Worm (Caenorhabditis elegans) whole organism, L1 larva: ENCODE data around the gene hsd-2.

Experiments used
- C16A3.4 ChIP-seq: fragments of 150-350 bp; optimal IDR thresholded peaks from 2 replicates; lab custom pipeline; 2014; ENCODE audit warnings: missing biosample characterization, missing genetic modification characterization
- C34B4.2 ChIP-seq: sonication (generic microtip); optimal IDR thresholded peaks from 2 replicates; lab custom pipeline; 2017; ENCODE audit warnings: mild to moderate bottlenecking, missing genetic modification characterization, missing compliant biosample characterization
- F16B12.6 ChIP-seq: fragments of 150-350 bp; optimal IDR thresholded peaks from 2 replicates; lab custom pipeline; 2014; ENCODE audit warnings: missing biosample characterization, missing genetic modification characterization
- aha-1 ChIP-seq: fragments of 150-350 bp; optimal IDR thresholded peaks from 2 replicates; lab custom pipeline; 2014; ENCODE audit warnings: missing biosample characterization, missing genetic modification characterization
- blmp-1 ChIP-seq: fragments of 150-350 bp; optimal IDR thresholded peaks from 2 replicates; lab custom pipeline; 2014; ENCODE audit warnings: missing biosample characterization, missing genetic modification characterization
- ceh-90 ChIP-seq: sonication (generic microtip); optimal IDR thresholded peaks from 2 replicates; lab custom pipeline; 2016; ENCODE audit warnings: missing genetic modification characterization, missing compliant biosample characterization
- dsc-1 ChIP-seq: sonication (generic microtip); optimal IDR thresholded peaks from 2 replicates; lab custom pipeline; 2016; ENCODE audit warnings: mild to moderate bottlenecking, missing genetic modification characterization, missing compliant biosample characterization
- efl-3 ChIP-seq: fragments of 200-800 bp; sonication (Bioruptor generic); optimal IDR thresholded peaks from 2 replicates; lab custom pipeline; 2018; ENCODE audit warnings: mild to moderate bottlenecking, missing genetic modification characterization, missing compliant biosample characterization
- egl-13 ChIP-seq: sonication (generic microtip); optimal IDR thresholded peaks from 2 replicates; lab custom pipeline; 2016; ENCODE audit warnings: missing genotype, missing genetic modification reagents, missing genetic modification characterization, missing compliant biosample characterization
- egl-27 ChIP-seq, 2 experiments: fragments of 150-350 bp in 1 of 2; sonication (generic microtip); optimal IDR thresholded peaks; 3 replicates each; lab custom pipeline; 2017 to 2018; ENCODE audit warnings: missing biosample characterization in 2 of 2, missing genetic modification characterization in 2 of 2, missing genetic modification reagents in 2 of 2
- elt-2 ChIP-seq: sonication (generic microtip); optimal IDR thresholded peaks from 2 replicates; lab custom pipeline; 2016; ENCODE audit warnings: missing genetic modification characterization, mild to moderate bottlenecking, inconsistent platforms, missing compliant biosample characterization, missing genetic modification reagents
- ets-5 ChIP-seq: fragments of 200-800 bp; sonication (Bioruptor generic); IDR thresholded peaks from 2 replicates; pipeline ENCODE4 v1.3.6; 2022; ENCODE audit warnings: missing genetic modification characterization, missing compliant biosample characterization
- fkh-10 ChIP-seq: sonication (generic microtip); optimal IDR thresholded peaks from 2 replicates; lab custom pipeline; 2017; ENCODE audit warnings: missing biosample characterization, missing genetic modification reagents, missing genetic modification characterization
- hlh-17 ChIP-seq: fragments of 200-800 bp; sonication (Bioruptor generic); optimal IDR thresholded peaks from 2 replicates; lab custom pipeline; 2018; ENCODE audit warnings: missing genetic modification characterization, mild to moderate bottlenecking, missing compliant biosample characterization, moderate library complexity, borderline replicate concordance
- hlh-4 ChIP-seq: sonication (generic microtip); optimal IDR thresholded peaks from 2 replicates; lab custom pipeline; 2016; ENCODE audit warnings: mild to moderate bottlenecking, missing genetic modification characterization, missing compliant biosample characterization
- hpl-2 ChIP-seq: fragments of 150-350 bp; optimal IDR thresholded peaks from 2 replicates; lab custom pipeline; 2014; ENCODE audit warnings: missing biosample characterization, missing genetic modification reagents, missing genetic modification characterization
- lin-13 ChIP-seq: fragments of 150-350 bp; optimal IDR thresholded peaks from 2 replicates; lab custom pipeline; 2014; ENCODE audit warnings: missing biosample characterization, missing genetic modification reagents, missing genetic modification characterization
- lin-14 ChIP-seq: fragments of 200-800 bp; sonication (Bioruptor generic); optimal IDR thresholded peaks from 2 replicates; lab custom pipeline; 2018; ENCODE audit warnings: mild to moderate bottlenecking, missing genetic modification characterization, moderate library complexity, missing compliant biosample characterization
- lin-15B ChIP-seq: fragments of 150-350 bp; sonication (generic microtip); optimal IDR thresholded peaks from 3 replicates; lab custom pipeline; 2014; ENCODE audit warnings: missing biosample characterization, missing genetic modification characterization
- lsy-2 ChIP-seq, 2 experiments: fragments of 150-350 bp; optimal IDR thresholded peaks; 2 replicates each; lab custom pipeline; 2014; ENCODE audit warnings: missing biosample characterization in 2 of 2, missing genetic modification characterization in 2 of 2
- mab-9 ChIP-seq: fragments of 200-800 bp; sonication (Bioruptor generic); IDR thresholded peaks from 2 replicates; pipeline ENCODE4 v1.3.6; 2022; ENCODE audit warnings: missing genetic modification reagents, missing genetic modification characterization, missing compliant biosample characterization
- mdl-1 ChIP-seq, 2 experiments: fragments of 150-350 bp; optimal IDR thresholded peaks; 2 replicates each; lab custom pipeline; 2014 to 2017; ENCODE audit warnings: missing biosample characterization in 2 of 2, missing genetic modification characterization in 2 of 2, inconsistent platforms in 1 of 2
- mep-1 ChIP-seq: fragments of 150-350 bp; optimal IDR thresholded peaks from 2 replicates; lab custom pipeline; 2014; ENCODE audit warnings: missing biosample characterization, missing genetic modification characterization
- nhr-12 ChIP-seq: sonication (generic microtip); optimal IDR thresholded peaks from 2 replicates; lab custom pipeline; 2017; ENCODE audit warnings: missing biosample characterization, missing genetic modification characterization
- nhr-19 ChIP-seq: fragments of 200-800 bp; sonication (Bioruptor generic); conservative IDR thresholded peaks from 2 replicates; pipeline ENCODE4 v1.3.6; 2022; ENCODE audit warnings: missing genetic modification characterization, missing compliant biosample characterization
- nhr-20 ChIP-seq: sonication (generic microtip); optimal IDR thresholded peaks from 2 replicates; lab custom pipeline; 2016; ENCODE audit warnings: mild to moderate bottlenecking, missing genetic modification characterization, missing compliant biosample characterization
- nhr-237 ChIP-seq: fragments of 150-350 bp; optimal IDR thresholded peaks from 2 replicates; lab custom pipeline; 2014; ENCODE audit warnings: missing biosample characterization, missing genetic modification characterization
- nhr-47 ChIP-seq: sonication (generic microtip); optimal IDR thresholded peaks from 2 replicates; lab custom pipeline; 2016; ENCODE audit warnings: mild to moderate bottlenecking, missing genetic modification characterization, moderate library complexity, missing compliant biosample characterization
- nhr-71 ChIP-seq: sonication (generic microtip); optimal IDR thresholded peaks from 2 replicates; lab custom pipeline; 2016; ENCODE audit warnings: mild to moderate bottlenecking, missing genetic modification characterization, moderate library complexity, missing compliant biosample characterization
- nhr-85 ChIP-seq: sonication (generic microtip); peaks from one replicate; lab custom pipeline; 2016; ENCODE audit warnings: missing genetic modification characterization, inconsistent platforms, missing compliant biosample characterization
- pax-3 ChIP-seq: fragments of 200-800 bp; sonication (Bioruptor generic); optimal IDR thresholded peaks from 2 replicates; lab custom pipeline; 2018; ENCODE audit warnings: mild to moderate bottlenecking, missing genetic modification characterization, moderate library complexity, missing compliant biosample characterization
- skn-1 ChIP-seq: fragments of 150-350 bp; optimal IDR thresholded peaks from 2 replicates; lab custom pipeline; 2014; ENCODE audit warnings: missing biosample characterization, missing genetic modification characterization
- snu-23 ChIP-seq: sonication (generic microtip); optimal IDR thresholded peaks from 2 replicates; lab custom pipeline; 2016; ENCODE audit warnings: missing genetic modification characterization, missing compliant biosample characterization
- sup-37 ChIP-seq: fragments of 200-800 bp; sonication (Bioruptor generic); optimal IDR thresholded peaks from 2 replicates; lab custom pipeline; 2018; ENCODE audit warnings: mild to moderate bottlenecking, missing genetic modification characterization, missing compliant biosample characterization
- swsn-7 ChIP-seq: sonication (generic microtip); optimal IDR thresholded peaks from 2 replicates; lab custom pipeline; 2016; ENCODE audit warnings: missing genetic modification characterization, missing compliant biosample characterization
- tbx-2 ChIP-seq: sonication (generic microtip); optimal IDR thresholded peaks from 2 replicates; lab custom pipeline; 2016; ENCODE audit warnings: missing genetic modification characterization, missing compliant biosample characterization
- tlp-1 ChIP-seq: fragments of 150-350 bp; optimal IDR thresholded peaks from 2 replicates; lab custom pipeline; 2014; ENCODE audit warnings: missing biosample characterization, missing genetic modification characterization
- unc-62 ChIP-seq: fragments of 150-350 bp; optimal IDR thresholded peaks from 2 replicates; lab custom pipeline; 2014; ENCODE audit warnings: missing biosample characterization, missing genetic modification reagents, missing genetic modification characterization
- unc-86 ChIP-seq: sonication (generic microtip); optimal IDR thresholded peaks from 2 replicates; lab custom pipeline; 2016; ENCODE audit warnings: missing genetic modification characterization, missing compliant biosample characterization
- xbp-1 ChIP-seq: sonication (generic microtip); optimal IDR thresholded peaks from 2 replicates; lab custom pipeline; 2016; ENCODE audit warnings: missing genetic modification characterization, missing compliant biosample characterization
- zag-1 ChIP-seq: fragments of 150-350 bp; optimal IDR thresholded peaks from 2 replicates; lab custom pipeline; 2014; ENCODE audit warnings: missing biosample characterization, missing genetic modification characterization

The hsd-2 gene

DNA sequence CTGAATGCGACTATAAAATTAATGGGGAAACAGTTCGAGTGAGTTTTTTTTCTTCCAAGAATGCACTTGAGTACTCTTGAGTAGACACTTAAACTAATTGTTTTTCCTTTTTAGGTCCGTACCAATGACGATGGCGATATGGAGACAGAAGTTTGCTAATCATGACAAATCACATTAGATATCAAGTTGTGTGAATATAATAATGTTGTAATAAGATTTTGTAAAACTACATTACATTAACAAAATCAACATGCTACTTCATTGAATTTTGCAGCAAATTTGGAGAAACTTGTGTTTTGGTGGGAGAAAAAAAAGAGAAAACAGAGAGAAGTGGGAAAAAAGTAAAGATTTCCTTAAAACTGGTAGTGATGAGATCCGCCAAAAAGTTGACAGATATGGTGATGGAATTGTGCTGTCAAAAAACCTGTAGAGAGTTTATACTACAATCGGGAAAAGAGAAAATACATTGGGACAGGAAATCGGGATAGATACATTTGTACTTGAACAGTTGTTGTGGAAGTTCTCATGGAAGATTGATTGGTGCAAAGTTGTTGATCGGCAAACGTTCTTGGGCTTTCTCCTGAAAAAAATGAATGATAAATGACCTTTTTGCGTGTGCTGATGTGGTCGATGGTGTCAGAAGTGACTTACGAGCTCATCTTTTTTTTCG lies 23.0 kb downstream of the hsd-2 start:
- TF ChIP-seq fkh-10 (GFP tag; lab: Kevin White, UChicago) (peak; percentile 20), hlh-4 (tag; lab: Kevin White, UChicago) (no peak), nhr-85 (tag; lab: Kevin White, UChicago) (peak; percentile 61), efl-3 (GFP tag; lab: Kevin White, UChicago) (no peak), nhr-19 (GFP tag; lab: Robert Waterston, UW) (no peak), lin-13 (GFP tag; lab: Kevin White, UChicago) (no peak)

DNA sequence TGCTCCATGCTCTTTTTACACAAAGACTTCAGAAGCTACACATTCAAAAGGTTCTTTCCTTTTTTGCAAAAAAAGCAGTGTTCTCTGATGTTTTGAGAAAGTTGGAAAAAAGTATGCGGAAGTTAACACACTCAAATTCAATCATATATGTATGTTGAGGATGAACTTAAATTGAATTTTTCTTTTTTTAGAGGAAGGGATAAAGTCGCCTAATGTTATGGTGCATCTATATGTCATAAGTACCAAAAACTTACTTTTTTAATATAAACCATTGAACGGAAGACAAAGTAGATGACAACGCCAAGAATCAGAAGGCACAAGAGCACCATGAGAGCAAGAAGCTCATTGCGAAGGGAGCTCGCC lies 23.5 kb downstream of the hsd-2 start:
- no peak for TF ChIP-seq xbp-1 (tag; lab: Kevin White, UChicago)
- TF ChIP-seq lin-15B (tag; lab: Kevin White, UChicago), result no peak
- TF ChIP-seq nhr-12, result no peak
- TF ChIP-seq C16A3.4 (tag; lab: Kevin White, UChicago), result no peak
- TF ChIP-seq hlh-4 (tag; lab: Kevin White, UChicago), result no peak
- TF ChIP-seq egl-13 (tag; lab: Kevin White, UChicago), result no peak
- no peak for TF ChIP-seq unc-86 (tag; lab: Kevin White, UChicago)
- no peak for TF ChIP-seq tlp-1 (tag; lab: Kevin White, UChicago)
- TF ChIP-seq elt-2 (tag; lab: Kevin White, UChicago), result no peak
- TF ChIP-seq C34B4.2, result no peak
- no peak for TF ChIP-seq ets-5 (GFP tag; lab: Robert Waterston, UW)
- TF ChIP-seq lin-14 (GFP tag; lab: Kevin White, UChicago), result peak; percentile 33
- TF ChIP-seq hlh-17 (GFP tag; lab: Kevin White, UChicago), result no peak
- TF ChIP-seq mep-1 (tag; lab: Kevin White, UChicago), result no peak
- TF ChIP-seq fkh-10 (GFP tag; lab: Kevin White, UChicago), result peak; percentile 71

ce11 chrX:5031742-5032141 lies 26.7 kb downstream of the hsd-2 start:
- TF ChIP-seq hlh-4 (tag; lab: Kevin White, UChicago), result no peak
- no peak for TF ChIP-seq F16B12.6 (tag; lab: Kevin White, UChicago)
- peak; percentile 59 for TF ChIP-seq nhr-71 (tag; lab: Kevin White, UChicago)
- TF ChIP-seq xbp-1 (tag; lab: Kevin White, UChicago), result no peak
- no peak for TF ChIP-seq C16A3.4 (tag; lab: Kevin White, UChicago)
- TF ChIP-seq snu-23 (GFP tag; lab: Kevin White, UChicago), result no peak
- peak; percentile 79 for TF ChIP-seq fkh-10 (GFP tag; lab: Kevin White, UChicago)
- peak; percentile 78 for TF ChIP-seq zag-1 (tag; lab: Kevin White, UChicago)
- TF ChIP-seq lsy-2 (tag; optimal IDR thresholded peaks at IDR 0.05; lab: Kevin White, UChicago), result peak in 1 of 2 experiments; percentile 22
- peak; percentile 15 for TF ChIP-seq nhr-47 (tag; lab: Kevin White, UChicago)
- peak; percentile 68 for TF ChIP-seq unc-86 (tag; lab: Kevin White, UChicago)
- TF ChIP-seq sup-37 (GFP tag; lab: Kevin White, UChicago), result no peak
- peak; percentile 55 for TF ChIP-seq egl-13 (tag; lab: Kevin White, UChicago)
- TF ChIP-seq tbx-2, result no peak
- TF ChIP-seq lin-14 (GFP tag; lab: Kevin White, UChicago), result peak; percentile 81
- peak; percentile 21 for TF ChIP-seq swsn-7 (tag; lab: Kevin White, UChicago)
- TF ChIP-seq skn-1 (tag; lab: Kevin White, UChicago), result no peak
- no peak for TF ChIP-seq nhr-20 (tag; lab: Kevin White, UChicago)
- peak; percentile 5 for TF ChIP-seq dsc-1
- TF ChIP-seq egl-27 (tag; optimal IDR thresholded peaks at IDR 0.05; lab: Kevin White, UChicago), result no peak
- no peak for TF ChIP-seq nhr-237 (tag; lab: Kevin White, UChicago)
- no peak for TF ChIP-seq mdl-1 (tag; optimal IDR thresholded peaks at IDR 0.05; lab: Kevin White, UChicago)

DNA sequence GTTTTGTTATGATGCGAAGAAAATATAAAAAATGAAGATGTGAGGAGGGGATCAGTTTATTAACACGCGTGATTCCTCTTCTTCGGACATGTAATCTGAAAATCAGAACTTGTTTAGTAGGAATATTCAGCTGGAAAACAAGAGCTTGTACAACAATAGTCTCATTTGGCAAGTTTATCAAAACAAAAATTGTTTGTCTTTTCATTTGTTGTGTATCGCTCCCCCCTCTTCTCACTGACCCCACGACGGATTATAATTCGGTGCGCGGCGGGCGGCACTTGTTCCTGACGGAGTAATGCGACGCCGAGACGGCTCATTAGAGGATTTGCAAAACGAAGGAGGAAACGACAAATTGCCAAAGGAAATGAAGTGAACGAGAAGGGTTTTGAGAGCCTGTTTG lies 28.8 kb downstream of the hsd-2 start, which contains the start of gene ZC449.4:
Gene ZC449.4, minus strand, starts transcription at position 101 of the 400 bp plus-strand sequence.
- no peak for TF ChIP-seq dsc-1
- TF ChIP-seq hpl-2, result no peak
- TF ChIP-seq egl-13 (tag; lab: Kevin White, UChicago), result no peak
- TF ChIP-seq mab-9 (GFP tag; lab: Robert Waterston, UW), result no peak
- no peak for TF ChIP-seq unc-62 (GFP tag; lab: Kevin White, UChicago)
- no peak for TF ChIP-seq lin-14 (GFP tag; lab: Kevin White, UChicago)
- no peak for TF ChIP-seq pax-3 (tag; lab: Kevin White, UChicago)
- TF ChIP-seq ceh-90, result no peak
- TF ChIP-seq aha-1 (tag; lab: Kevin White, UChicago), result no peak
- TF ChIP-seq blmp-1 (tag; lab: Kevin White, UChicago), result no peak
